Fruit fly (Drosophila melanogaster) whole organism: Measurements from ENCODE around the gene wts.

Experiments used
- CG8478 ChIP-seq: fragments of >200 bp; optimal IDR thresholded peaks from 2 replicates; lab custom pipeline; 2018; ENCODE audit warnings: inconsistent platforms
- Dll ChIP-seq: fragments of >200 bp; optimal IDR thresholded peaks from 2 replicates; lab custom pipeline; 2017
- EcR ChIP-seq, 2 experiments: fragments of >200 bp; optimal IDR thresholded peaks; 2 replicates each; lab custom pipeline; 2017; ENCODE audit warnings: missing biosample characterization in 2 of 2, missing genetic modification characterization in 2 of 2, missing genetic modification reagents in 2 of 2
- pan ChIP-seq: fragments of >200 bp; optimal IDR thresholded peaks from 2 replicates; lab custom pipeline; 2017
- psq ChIP-seq: fragments of >200 bp; optimal IDR thresholded peaks from 2 replicates; lab custom pipeline; 2017
- usp ChIP-seq: fragments of >200 bp; optimal IDR thresholded peaks from 2 replicates; lab custom pipeline; 2017; ENCODE audit warnings: missing biosample characterization, missing genetic modification characterization, mixed read lengths

dm6 chr3R:30775933-30776332 is 30.5 kb downstream of the wts start:
- TF ChIP-seq psq: no peak
- no peak for TF ChIP-seq usp (GFP tag; lab: Kevin White, UChicago)
- TF ChIP-seq pan: no peak
- TF ChIP-seq Dll (lab: Kevin White, UChicago): no peak
- TF ChIP-seq EcR (GFP tag; optimal IDR thresholded peaks at IDR 0.05; lab: Kevin White, UChicago): no peak
- no peak for TF ChIP-seq CG8478 (lab: Kevin White, UChicago)
